Fruit fly (Drosophila melanogaster) whole organism, embryonic: ENCODE measurements around the gene Cyp40.
A peak's percentile ranks its signal among the peaks of the same experiment; 100 is the strongest.

ENCODE experiments used
- Abd-B ChIP-seq: fragments of 200-800 bp; sonication (Bioruptor generic); optimal IDR thresholded peaks from 2 replicates; lab custom pipeline; 2018; ENCODE audit warnings: missing biosample characterization, mild to moderate bottlenecking, missing genetic modification characterization, moderate library complexity
- Ada2b ChIP-seq: fragments of 200-800 bp; sonication (Bioruptor generic); IDR thresholded peaks from 2 replicates; pipeline ENCODE4 v1.3.6; 2022; ENCODE audit warnings: missing biosample characterization, missing genetic modification characterization
- Atf6 ChIP-seq: fragments of 200-800 bp; sonication (Bioruptor generic); IDR thresholded peaks from 2 replicates; pipeline ENCODE4 v1.3.6; 2022; ENCODE audit warnings: missing biosample characterization, missing genetic modification characterization
- Bdp1 ChIP-seq: fragments of 200-800 bp; sonication (Bioruptor generic); optimal IDR thresholded peaks from 3 replicates; lab custom pipeline; 2016; ENCODE audit warnings: missing biosample characterization, missing genetic modification characterization
- CG10366 ChIP-seq: fragments of 200-800 bp; sonication (Bioruptor generic); IDR thresholded peaks from 2 replicates; pipeline ENCODE4 v1.3.6; 2022; ENCODE audit warnings: missing biosample characterization, missing genetic modification characterization
- CG10565 ChIP-seq: fragments of 200-800 bp; sonication (Bioruptor generic); optimal IDR thresholded peaks from 3 replicates; lab custom pipeline; 2016; ENCODE audit warnings: missing biosample characterization, mild to moderate bottlenecking, missing genetic modification characterization
- CG11085 ChIP-seq: fragments of 200-800 bp; sonication (Bioruptor generic); IDR thresholded peaks from 2 replicates; pipeline ENCODE4 v1.3.6; 2022; ENCODE audit warnings: missing biosample characterization, missing genetic modification characterization
- CG11398 ChIP-seq: fragments of 200-800 bp; sonication (Bioruptor generic); optimal IDR thresholded peaks from 2 replicates; lab custom pipeline; 2016; ENCODE audit warnings: missing biosample characterization, missing genetic modification characterization
- CG11696 ChIP-seq: fragments of 200-800 bp; sonication (Bioruptor generic); IDR thresholded peaks from 2 replicates; pipeline ENCODE4 v1.3.6; 2022; ENCODE audit warnings: missing biosample characterization, missing genetic modification characterization
- CG13123 ChIP-seq: fragments of 200-800 bp; sonication (Bioruptor generic); optimal IDR thresholded peaks from 2 replicates; lab custom pipeline; 2016; ENCODE audit warnings: missing biosample characterization, missing genetic modification characterization
- CG14860 ChIP-seq: fragments of 200-800 bp; sonication (Bioruptor generic); IDR thresholded peaks from 3 replicates; pipeline ENCODE4 v1.3.6; 2022; ENCODE audit warnings: missing biosample characterization, missing genetic modification characterization; ENCODE audit not compliant: partially characterized antibody
- CG15696 ChIP-seq: fragments of 200-800 bp; sonication (Bioruptor generic); optimal IDR thresholded peaks from 2 replicates; lab custom pipeline; 2019; ENCODE audit warnings: missing biosample characterization, mild to moderate bottlenecking, missing genetic modification characterization, moderate library complexity
- CG1603 ChIP-seq: fragments of 200-800 bp; sonication (Bioruptor generic); optimal IDR thresholded peaks from 2 replicates; lab custom pipeline; 2019; ENCODE audit warnings: missing biosample characterization, mild to moderate bottlenecking, missing genetic modification characterization, moderate library complexity
- CG1647 ChIP-seq: fragments of 200-800 bp; sonication (Bioruptor generic); optimal IDR thresholded peaks from 3 replicates; lab custom pipeline; 2016; ENCODE audit warnings: missing biosample characterization, missing genetic modification characterization
- CG17385 ChIP-seq: fragments of 200-800 bp; sonication (Bioruptor generic); optimal IDR thresholded peaks from 3 replicates; lab custom pipeline; 2018; ENCODE audit warnings: missing biosample characterization, mild to moderate bottlenecking, missing genetic modification characterization
- CG17568 ChIP-seq: fragments of 200-800 bp; sonication (Bioruptor generic); optimal IDR thresholded peaks from 2 replicates; lab custom pipeline; 2018; ENCODE audit warnings: missing biosample characterization, mild to moderate bottlenecking, missing genetic modification characterization, moderate library complexity
- CG2129 ChIP-seq: fragments of 200-800 bp; sonication (Bioruptor generic); IDR thresholded peaks from 2 replicates; pipeline ENCODE4 v1.3.6; 2022; ENCODE audit warnings: missing biosample characterization, missing genetic modification characterization; ENCODE audit not compliant: partially characterized antibody
- CG30020 ChIP-seq: fragments of 200-800 bp; optimal IDR thresholded peaks from 2 replicates; lab custom pipeline; 2019; ENCODE audit warnings: missing biosample characterization, mild to moderate bottlenecking, missing genetic modification characterization, moderate library complexity
- CG32767 ChIP-seq: fragments of 200-800 bp; sonication (Bioruptor generic); IDR thresholded peaks from 2 replicates; pipeline ENCODE4 v1.3.6; 2022; ENCODE audit warnings: missing biosample characterization, missing genetic modification characterization
- CG6272 ChIP-seq: fragments of 200-800 bp; sonication (Bioruptor generic); IDR thresholded peaks from 2 replicates; pipeline ENCODE4 v1.3.6; 2022; ENCODE audit warnings: missing biosample characterization, missing genetic modification characterization
- CG6791 ChIP-seq: fragments of 200-800 bp; sonication (Bioruptor generic); IDR thresholded peaks from 3 replicates; pipeline ENCODE4 v1.3.6; 2022; ENCODE audit warnings: missing biosample characterization, missing genetic modification characterization; ENCODE audit not compliant: partially characterized antibody
- CG6854 ChIP-seq: fragments of 200-800 bp; sonication (Bioruptor generic); optimal IDR thresholded peaks from 3 replicates; lab custom pipeline; 2017; ENCODE audit warnings: missing biosample characterization, mild to moderate bottlenecking, missing genetic modification characterization
- CG8359 ChIP-seq: fragments of 200-800 bp; sonication (Bioruptor generic); optimal IDR thresholded peaks from 2 replicates; lab custom pipeline; 2017; ENCODE audit warnings: missing biosample characterization, mild to moderate bottlenecking, missing genetic modification characterization, borderline replicate concordance
- CG9727 ChIP-seq: fragments of 200-800 bp; sonication (Bioruptor generic); optimal IDR thresholded peaks from 3 replicates; lab custom pipeline; 2017; ENCODE audit warnings: missing biosample characterization, mild to moderate bottlenecking, missing genetic modification characterization
- CkIIα-i1 ChIP-seq: fragments of 200-800 bp; sonication (Bioruptor generic); IDR thresholded peaks from 2 replicates; pipeline ENCODE4 v1.3.6; 2022; ENCODE audit warnings: missing biosample characterization, missing genetic modification characterization
- E2f2 ChIP-seq: fragments of 200-800 bp; sonication (Bioruptor generic); IDR thresholded peaks from 2 replicates; pipeline ENCODE4 v1.3.6; 2022; ENCODE audit warnings: missing biosample characterization, missing genetic modification characterization
- ERR ChIP-seq: fragments of 200-800 bp; sonication (Bioruptor generic); optimal IDR thresholded peaks from 2 replicates; lab custom pipeline; 2016; ENCODE audit warnings: missing biosample characterization, missing genetic modification characterization
- H2.0 ChIP-seq: fragments of 200-800 bp; sonication (Bioruptor generic); IDR thresholded peaks from 2 replicates; pipeline ENCODE4 v1.3.6; 2022; ENCODE audit warnings: missing biosample characterization, missing genetic modification characterization
- Hey ChIP-seq: fragments of 200-800 bp; sonication (Bioruptor generic); optimal IDR thresholded peaks from 3 replicates; lab custom pipeline; 2018; ENCODE audit warnings: missing biosample characterization, mild to moderate bottlenecking, missing genetic modification characterization
- Hr3 ChIP-seq: fragments of 200-800 bp; sonication (Bioruptor generic); optimal IDR thresholded peaks from 3 replicates; lab custom pipeline; 2016; ENCODE audit warnings: missing biosample characterization, missing genetic modification characterization
- Hr39 ChIP-seq: fragments of >200 bp; optimal IDR thresholded peaks from 2 replicates; lab custom pipeline; 2017
- Lim3 ChIP-seq: fragments of 200-800 bp; sonication (Bioruptor generic); IDR thresholded peaks from 2 replicates; pipeline ENCODE4 v1.3.6; 2022; ENCODE audit warnings: missing biosample characterization, missing genetic modification characterization
- Med ChIP-seq: fragments of 200-800 bp; sonication (Bioruptor generic); peaks from one replicate; lab custom pipeline; 2016; ENCODE audit warnings: missing biosample characterization, missing genetic modification characterization, mild to moderate bottlenecking, inconsistent platforms, moderate library complexity
- NC2β ChIP-seq: fragments of 200-800 bp; sonication (Bioruptor generic); optimal IDR thresholded peaks from 2 replicates; lab custom pipeline; 2016; ENCODE audit warnings: missing biosample characterization, missing genetic modification characterization
- Nf-YC ChIP-seq: fragments of 200-800 bp; optimal IDR thresholded peaks from 3 replicates; lab custom pipeline; 2019; ENCODE audit warnings: missing biosample characterization, mild to moderate bottlenecking, missing genetic modification characterization, moderate library complexity
- NfI ChIP-seq: fragments of 200-800 bp; sonication (Bioruptor generic); optimal IDR thresholded peaks from 3 replicates; lab custom pipeline; 2018; ENCODE audit warnings: missing biosample characterization, mild to moderate bottlenecking, missing genetic modification characterization, moderate library complexity
- Sry-β ChIP-seq: fragments of 200-800 bp; sonication (Bioruptor generic); optimal IDR thresholded peaks from 2 replicates; lab custom pipeline; 2018; ENCODE audit warnings: missing biosample characterization, mild to moderate bottlenecking, missing genetic modification characterization, moderate library complexity
- ap ChIP-seq: fragments of 200-800 bp; sonication (Bioruptor generic); IDR thresholded peaks from 2 replicates; pipeline ENCODE4 v1.3.6; 2022; ENCODE audit warnings: missing biosample characterization, missing genetic modification characterization
- cg ChIP-seq: fragments of 200-800 bp; sonication (Bioruptor generic); optimal IDR thresholded peaks from 3 replicates; lab custom pipeline; 2019; ENCODE audit warnings: missing biosample characterization, mild to moderate bottlenecking, missing genetic modification characterization, moderate library complexity
- croc ChIP-seq: fragments of 200-800 bp; sonication (Bioruptor generic); conservative IDR thresholded peaks from 3 replicates; pipeline ENCODE4 v1.3.6; 2022; ENCODE audit warnings: missing biosample characterization, missing genetic modification characterization
- crol ChIP-seq: fragments of 200-800 bp; sonication (Bioruptor generic); IDR thresholded peaks from 2 replicates; pipeline ENCODE4 v1.3.6; 2022; ENCODE audit warnings: missing biosample characterization, missing genetic modification characterization
- dm ChIP-seq: fragments of 200-800 bp; sonication (Bioruptor generic); optimal IDR thresholded peaks from 3 replicates; lab custom pipeline; 2016; ENCODE audit warnings: missing biosample characterization, missing genetic modification characterization
- emc ChIP-seq: fragments of 200-800 bp; sonication (Bioruptor generic); optimal IDR thresholded peaks from 2 replicates; lab custom pipeline; 2016; ENCODE audit warnings: missing biosample characterization, missing genetic modification characterization
- gfzf ChIP-seq: fragments of 200-800 bp; sonication (Bioruptor generic); optimal IDR thresholded peaks from 2 replicates; lab custom pipeline; 2016; ENCODE audit warnings: missing biosample characterization, mild to moderate bottlenecking, missing genetic modification characterization, moderate library complexity
- ken ChIP-seq: fragments of 200-800 bp; sonication (Bioruptor generic); IDR thresholded peaks from 3 replicates; pipeline ENCODE4 v1.3.6; 2022; ENCODE audit warnings: missing biosample characterization, missing genetic modification characterization
- mirr ChIP-seq: fragments of 200-800 bp; sonication (Bioruptor generic); optimal IDR thresholded peaks from 3 replicates; lab custom pipeline; 2018; ENCODE audit warnings: missing biosample characterization, mild to moderate bottlenecking, missing genetic modification characterization
- nmo ChIP-seq: fragments of 200-800 bp; sonication (Bioruptor generic); optimal IDR thresholded peaks from 2 replicates; lab custom pipeline; 2018; ENCODE audit warnings: missing biosample characterization, mild to moderate bottlenecking, missing genetic modification characterization, moderate library complexity
- salm ChIP-seq: fragments of 200-800 bp; sonication (Bioruptor generic); optimal IDR thresholded peaks from 2 replicates; lab custom pipeline; 2018; ENCODE audit warnings: missing biosample characterization, mild to moderate bottlenecking, missing genetic modification characterization
- scrt ChIP-seq: fragments of 200-800 bp; sonication (Bioruptor generic); optimal IDR thresholded peaks from 2 replicates; lab custom pipeline; 2018; ENCODE audit warnings: missing biosample characterization, mild to moderate bottlenecking, missing genetic modification characterization, moderate library complexity
- tio ChIP-seq: fragments of 200-800 bp; sonication (Bioruptor generic); optimal IDR thresholded peaks from 2 replicates; lab custom pipeline; 2017; ENCODE audit warnings: missing biosample characterization, missing genetic modification characterization, inconsistent platforms
- wdn ChIP-seq: fragments of 200-800 bp; sonication (Bioruptor generic); IDR thresholded peaks from 2 replicates; pipeline ENCODE4 v1.3.6; 2022; ENCODE audit warnings: missing biosample characterization, missing genetic modification characterization

The Cyp40 gene

DNA sequence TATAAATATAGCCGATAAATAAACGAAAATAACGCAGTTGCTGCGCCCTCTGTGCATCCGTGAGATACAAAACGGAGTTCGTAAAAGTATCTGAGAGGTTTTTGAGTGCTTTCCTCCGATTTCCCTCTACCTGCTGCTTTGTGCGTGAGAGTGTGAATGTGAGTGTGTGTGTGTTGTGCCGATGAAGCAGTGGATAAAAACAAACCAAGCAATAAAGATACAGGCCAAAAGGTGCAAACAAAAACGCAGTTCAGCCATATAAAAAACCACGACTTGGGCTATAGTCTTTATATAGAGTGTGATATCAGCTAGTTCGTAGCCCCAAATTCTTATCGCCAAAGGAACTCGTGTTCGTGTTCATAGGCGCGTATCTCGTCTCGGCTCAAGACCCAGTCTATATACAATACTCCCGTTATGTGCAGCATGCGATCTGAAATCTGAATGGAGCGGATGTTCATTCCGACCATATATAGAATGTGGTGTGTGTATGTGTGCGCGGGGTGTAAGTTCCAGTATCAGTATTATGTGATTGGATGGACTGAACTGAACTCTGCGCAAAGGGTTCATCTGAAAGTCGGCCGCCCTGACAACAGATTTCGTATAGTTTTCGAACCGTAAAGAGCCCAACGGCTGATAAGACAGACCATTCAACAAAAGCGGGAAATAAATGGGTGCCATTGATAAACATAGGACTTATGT lies 12.9 kb upstream of the Cyp40 start (continued):
- TF ChIP-seq crol (no peak), ERR (GFP tag; lab: Kevin White, UChicago) (no peak), CG15696 (no peak), H2.0 (GFP tag; lab: Robert Waterston, UW) (no peak), CG11696 (GFP tag; lab: Robert Waterston, UW) (no peak), CG17385 (GFP tag; lab: Kevin White, UChicago) (no peak), mirr (GFP tag; lab: Kevin White, UChicago) (no peak), CG6854 (no peak), CG6791 (GFP tag; lab: Robert Waterston, UW) (no peak), NfI (GFP tag; lab: Kevin White, UChicago) (no peak), CG11085 (GFP tag; lab: Robert Waterston, UW) (no peak), CG6272 (GFP tag; lab: Robert Waterston, UW) (no peak), CG17568 (GFP tag; lab: Kevin White, UChicago) (no peak), Bdp1 (GFP tag; lab: Kevin White, UChicago) (no peak), Lim3 (no peak), ap (GFP tag; lab: Robert Waterston, UW) (no peak), CG13123 (GFP tag; lab: Kevin White, UChicago) (no peak), Hr39 (lab: Kevin White, UChicago) (no peak), Hey (no peak), CG1647 (no peak), CG30020 (tag; lab: Kevin White, UChicago) (no peak), NC2β (GFP tag; lab: Kevin White, UChicago) (no peak), Hr3 (GFP tag; lab: Kevin White, UChicago) (no peak), CG10366 (no peak), CG2129 (GFP tag; lab: Robert Waterston, UW) (no peak), Abd-B (GFP tag; lab: Kevin White, UChicago) (no peak), CG11398 (GFP tag; lab: Kevin White, UChicago) (no peak), dm (no peak), salm (tag; lab: Kevin White, UChicago) (no peak), CG32767 (no peak), Ada2b (no peak), gfzf (GFP tag; lab: Kevin White, UChicago) (no peak), CG8359 (GFP tag; lab: Kevin White, UChicago) (no peak), CG9727 (peak; percentile 38), nmo (GFP tag; lab: Kevin White, UChicago) (no peak), E2f2 (0 out of 2 replicates have a peak, but pooled peaks have one; percentile 12), scrt (GFP tag; lab: Kevin White, UChicago) (no peak), CG14860 (GFP tag; lab: Robert Waterston, UW) (no peak), Med (GFP tag; lab: Kevin White, UChicago) (peak; percentile 61), CkIIα-i1 (GFP tag; lab: Robert Waterston, UW) (no peak), CG10565 (GFP tag; lab: Kevin White, UChicago) (no peak), wdn (GFP tag; lab: Robert Waterston, UW) (no peak), CG1603 (no peak), croc (no peak), cg (GFP tag; lab: Kevin White, UChicago) (peak; percentile 75), Sry-β (GFP tag; lab: Kevin White, UChicago) (no peak), tio (no peak), ken (GFP tag; lab: Robert Waterston, UW) (no peak), Atf6 (no peak), emc (GFP tag; lab: Kevin White, UChicago) (no peak), Nf-YC (tag; lab: Kevin White, UChicago) (no peak)
